Fruit fly (Drosophila melanogaster) whole organism, embryonic: ENCODE results near the gene Arpc1.

Experiments
- Aef1 ChIP-seq: fragments of 200-800 bp; sonication (Bioruptor generic); IDR thresholded peaks from 3 replicates; pipeline ENCODE4 v1.3.6; 2022; ENCODE audit warnings: missing biosample characterization, missing genetic modification characterization
- B-H2 ChIP-seq: fragments of 200-800 bp; sonication (Bioruptor generic); optimal IDR thresholded peaks from 2 replicates; lab custom pipeline; 2018; ENCODE audit warnings: missing biosample characterization, mild to moderate bottlenecking, missing genetic modification characterization
- C15 ChIP-seq: fragments of 200-800 bp; sonication (Bioruptor generic); IDR thresholded peaks from 3 replicates; pipeline ENCODE4 v1.3.6; 2022; ENCODE audit warnings: missing biosample characterization, missing genetic modification characterization
- CG10274 ChIP-seq: fragments of 200-800 bp; sonication (Bioruptor generic); optimal IDR thresholded peaks from 3 replicates; lab custom pipeline; 2017; ENCODE audit warnings: missing biosample characterization, mild to moderate bottlenecking, missing genetic modification characterization
- CG10462 ChIP-seq: fragments of 200-800 bp; sonication (Bioruptor generic); optimal IDR thresholded peaks from 2 replicates; lab custom pipeline; 2016; ENCODE audit warnings: missing biosample characterization, missing genetic modification characterization
- CG11247 ChIP-seq: fragments of 200-800 bp; sonication (Bioruptor generic); IDR thresholded peaks from 2 replicates; pipeline ENCODE4 v1.3.6; 2022; ENCODE audit warnings: missing biosample characterization, missing genetic modification characterization
- CG12155 ChIP-seq: fragments of 200-800 bp; sonication (Bioruptor generic); optimal IDR thresholded peaks from 3 replicates; lab custom pipeline; 2016; ENCODE audit warnings: missing biosample characterization, missing genetic modification characterization
- CG12236 ChIP-seq: fragments of 200-800 bp; sonication (Bioruptor generic); optimal IDR thresholded peaks from 2 replicates; lab custom pipeline; 2016; ENCODE audit warnings: missing biosample characterization, missing genetic modification characterization
- CG12391 ChIP-seq: fragments of 200-800 bp; sonication (Bioruptor generic); optimal IDR thresholded peaks from 3 replicates; lab custom pipeline; 2018; ENCODE audit warnings: missing biosample characterization, mild to moderate bottlenecking, missing genetic modification characterization, moderate library complexity
- CG1529 ChIP-seq: fragments of 200-800 bp; sonication (Bioruptor generic); optimal IDR thresholded peaks from 3 replicates; lab custom pipeline; 2018; ENCODE audit warnings: missing biosample characterization, missing genetic modification characterization
- CG17186 ChIP-seq: fragments of 200-800 bp; sonication (Bioruptor generic); optimal IDR thresholded peaks from 3 replicates; lab custom pipeline; 2017; ENCODE audit warnings: missing biosample characterization, missing genetic modification reagents, missing genetic modification characterization
- CG18262 ChIP-seq: fragments of 200-800 bp; optimal IDR thresholded peaks from 3 replicates; lab custom pipeline; 2019; ENCODE audit warnings: missing biosample characterization, mild to moderate bottlenecking, missing genetic modification characterization, moderate library complexity
- CG31365 ChIP-seq: fragments of 200-800 bp; sonication (Bioruptor generic); optimal IDR thresholded peaks from 2 replicates; lab custom pipeline; 2018; ENCODE audit warnings: missing biosample characterization, mild to moderate bottlenecking, missing genetic modification characterization
- CG32772 ChIP-seq: fragments of 200-800 bp; sonication (Bioruptor generic); IDR thresholded peaks from 2 replicates; pipeline ENCODE4 v1.3.6; 2022; ENCODE audit warnings: missing biosample characterization, missing genetic modification characterization
- CG33213 ChIP-seq: fragments of 200-800 bp; sonication (Bioruptor generic); optimal IDR thresholded peaks from 3 replicates; lab custom pipeline; 2016; ENCODE audit warnings: missing biosample characterization, missing genetic modification characterization
- CG42726 ChIP-seq: fragments of 200-800 bp; sonication (Bioruptor generic); IDR thresholded peaks from 2 replicates; pipeline ENCODE4 v1.3.6; 2022; ENCODE audit warnings: missing biosample characterization, missing genetic modification characterization; ENCODE audit not compliant: partially characterized antibody
- CG4707 ChIP-seq: fragments of 200-800 bp; sonication (Bioruptor generic); optimal IDR thresholded peaks from 2 replicates; lab custom pipeline; 2018; ENCODE audit warnings: missing biosample characterization, mild to moderate bottlenecking, missing genetic modification characterization, moderate library complexity
- CG5953 ChIP-seq: fragments of 200-800 bp; sonication (Bioruptor generic); IDR thresholded peaks from 2 replicates; pipeline ENCODE4 v1.3.6; 2022; ENCODE audit warnings: missing biosample characterization, missing genetic modification characterization
- CG6683 ChIP-seq: fragments of 200-800 bp; sonication (Bioruptor generic); optimal IDR thresholded peaks from 2 replicates; lab custom pipeline; 2017; ENCODE audit warnings: missing biosample characterization, mild to moderate bottlenecking, missing genetic modification characterization, missing genetic modification reagents
- CG8290 ChIP-seq, 3 experiments: fragments of 200-800 bp; sonication (Bioruptor generic); optimal IDR thresholded peaks; 2 replicates each; lab custom pipeline; 2016 to 2019; ENCODE audit warnings: missing biosample characterization in 3 of 3, missing genetic modification characterization in 3 of 3, mild to moderate bottlenecking in 2 of 3, moderate library complexity in 1 of 3
- CG8388 ChIP-seq: fragments of 200-800 bp; sonication (Bioruptor generic); optimal IDR thresholded peaks from 2 replicates; lab custom pipeline; 2019; ENCODE audit warnings: missing biosample characterization, mild to moderate bottlenecking, missing genetic modification characterization, moderate library complexity
- CG9609 ChIP-seq: fragments of 200-800 bp; sonication (Bioruptor generic); optimal IDR thresholded peaks from 3 replicates; lab custom pipeline; 2016; ENCODE audit warnings: missing biosample characterization, missing genetic modification characterization
- Dip2 ChIP-seq: fragments of 200-800 bp; sonication (Bioruptor generic); IDR thresholded peaks from 2 replicates; pipeline ENCODE4 v1.3.6; 2022; ENCODE audit warnings: missing biosample characterization, missing genetic modification characterization
- HHEX ChIP-seq: fragments of 200-800 bp; sonication (Bioruptor generic); optimal IDR thresholded peaks from 3 replicates; lab custom pipeline; 2017; ENCODE audit warnings: missing biosample characterization, mild to moderate bottlenecking, missing genetic modification characterization, missing genetic modification reagents
- Lpt ChIP-seq: fragments of >200 bp; optimal IDR thresholded peaks from 2 replicates; lab custom pipeline; 2018; ENCODE audit warnings: missing biosample characterization, missing genetic modification characterization
- NK7.1 ChIP-seq: fragments of 200-800 bp; sonication (Bioruptor generic); optimal IDR thresholded peaks from 3 replicates; lab custom pipeline; 2016; ENCODE audit warnings: missing biosample characterization, missing genetic modification characterization
- Trl ChIP-seq, 3 experiments: fragments of >200 bp in 2 of 3; fragments of 200-800 bp in 1 of 3; sonication (Bioruptor generic) in 1 of 3; optimal IDR thresholded peaks; 2 replicates in 1 of 3; 3 replicates in 2 of 3; lab custom pipeline; 2016 to 2017; ENCODE audit warnings: missing biosample characterization in 1 of 3, missing genetic modification characterization in 1 of 3
- Vsx1 ChIP-seq: fragments of 200-800 bp; sonication (Bioruptor generic); optimal IDR thresholded peaks from 2 replicates; lab custom pipeline; 2017; ENCODE audit warnings: missing biosample characterization, mild to moderate bottlenecking, missing genetic modification characterization, missing genetic modification reagents
- ab ChIP-seq: fragments of 200-800 bp; sonication (Bioruptor generic); optimal IDR thresholded peaks from 2 replicates; lab custom pipeline; 2016; ENCODE audit warnings: missing biosample characterization, missing genetic modification characterization
- aop ChIP-seq: fragments of 200-800 bp; sonication (Bioruptor generic); IDR thresholded peaks from 2 replicates; pipeline ENCODE4 v1.3.6; 2022; ENCODE audit warnings: missing biosample characterization, missing genetic modification characterization
- bbx ChIP-seq: fragments of 200-800 bp; sonication (Bioruptor generic); IDR thresholded peaks from 2 replicates; pipeline ENCODE4 v1.3.6; 2022; ENCODE audit warnings: missing biosample characterization, missing genetic modification characterization; ENCODE audit not compliant: partially characterized antibody
- bigmax ChIP-seq: fragments of 200-800 bp; sonication (Bioruptor generic); optimal IDR thresholded peaks from 2 replicates; lab custom pipeline; 2018; ENCODE audit warnings: missing biosample characterization, mild to moderate bottlenecking, missing genetic modification characterization
- btn ChIP-seq: fragments of 200-800 bp; sonication (Bioruptor generic); optimal IDR thresholded peaks from 2 replicates; lab custom pipeline; 2016; ENCODE audit warnings: missing biosample characterization, missing genetic modification characterization
- cato ChIP-seq: fragments of 200-800 bp; sonication (Bioruptor generic); optimal IDR thresholded peaks from 2 replicates; lab custom pipeline; 2016; ENCODE audit warnings: missing biosample characterization, missing genetic modification characterization, borderline replicate concordance
- crp ChIP-seq, 2 experiments: fragments of 200-800 bp; sonication (Bioruptor generic); optimal IDR thresholded peaks; 2 replicates in 1 of 2; 3 replicates in 1 of 2; lab custom pipeline; 2017; ENCODE audit warnings: missing biosample characterization in 2 of 2, missing genetic modification characterization in 2 of 2, mild to moderate bottlenecking in 1 of 2, moderate library complexity in 1 of 2
- dmrt11E ChIP-seq: fragments of 200-800 bp; sonication (Bioruptor generic); optimal IDR thresholded peaks from 3 replicates; lab custom pipeline; 2018; ENCODE audit warnings: missing biosample characterization, mild to moderate bottlenecking, missing genetic modification characterization, moderate library complexity
- gcm ChIP-seq: fragments of 200-800 bp; sonication (Bioruptor generic); optimal IDR thresholded peaks from 2 replicates; lab custom pipeline; 2019; ENCODE audit warnings: missing biosample characterization, mild to moderate bottlenecking, missing genetic modification characterization, moderate library complexity
- kay ChIP-seq: fragments of 200-800 bp; sonication (Bioruptor generic); optimal IDR thresholded peaks from 2 replicates; lab custom pipeline; 2016; ENCODE audit warnings: missing biosample characterization, missing genetic modification characterization
- pan ChIP-seq, 4 experiments: fragments of >200 bp in 3 of 4; fragments of 200-800 bp in 1 of 4; sonication (Bioruptor generic) in 1 of 4; optimal IDR thresholded peaks in 3 of 4; IDR thresholded peaks in 1 of 4; 2 replicates each; pipeline versions ENCODE4 v1.3.6 to Lab custom; 2017 to 2022; ENCODE audit warnings: missing biosample characterization in 2 of 4, missing genetic modification characterization in 2 of 4, mixed read lengths in 1 of 4
- pnt ChIP-seq: fragments of 200-800 bp; sonication (Bioruptor generic); optimal IDR thresholded peaks from 3 replicates; lab custom pipeline; 2016; ENCODE audit warnings: missing biosample characterization, missing genetic modification characterization
- salm ChIP-seq: fragments of 200-800 bp; sonication (Bioruptor generic); optimal IDR thresholded peaks from 2 replicates; lab custom pipeline; 2018; ENCODE audit warnings: missing biosample characterization, mild to moderate bottlenecking, missing genetic modification characterization
- sd ChIP-seq: fragments of 200-800 bp; sonication (Bioruptor generic); optimal IDR thresholded peaks from 3 replicates; lab custom pipeline; 2018; ENCODE audit warnings: missing biosample characterization, mild to moderate bottlenecking, missing genetic modification characterization, moderate library complexity
- slbo ChIP-seq: fragments of 200-800 bp; sonication (Bioruptor generic); IDR thresholded peaks from 2 replicates; pipeline ENCODE4 v1.3.6; 2022; ENCODE audit warnings: missing biosample characterization, missing genetic modification characterization
- sr ChIP-seq: fragments of 200-800 bp; sonication (Bioruptor generic); IDR thresholded peaks from 3 replicates; pipeline ENCODE4 v1.3.6; 2022; ENCODE audit warnings: missing biosample characterization, missing genetic modification characterization
- wdn ChIP-seq: fragments of 200-800 bp; sonication (Bioruptor generic); IDR thresholded peaks from 2 replicates; pipeline ENCODE4 v1.3.6; 2022; ENCODE audit warnings: missing biosample characterization, missing genetic modification characterization
- yki ChIP-seq: fragments of >200 bp; optimal IDR thresholded peaks from 3 replicates; lab custom pipeline; 2018
- z ChIP-seq: fragments of 200-800 bp; sonication (Bioruptor generic); IDR thresholded peaks from 3 replicates; pipeline ENCODE4 v1.3.6; 2022; ENCODE audit warnings: missing biosample characterization, missing genetic modification characterization

Gene Arpc1

DNA sequence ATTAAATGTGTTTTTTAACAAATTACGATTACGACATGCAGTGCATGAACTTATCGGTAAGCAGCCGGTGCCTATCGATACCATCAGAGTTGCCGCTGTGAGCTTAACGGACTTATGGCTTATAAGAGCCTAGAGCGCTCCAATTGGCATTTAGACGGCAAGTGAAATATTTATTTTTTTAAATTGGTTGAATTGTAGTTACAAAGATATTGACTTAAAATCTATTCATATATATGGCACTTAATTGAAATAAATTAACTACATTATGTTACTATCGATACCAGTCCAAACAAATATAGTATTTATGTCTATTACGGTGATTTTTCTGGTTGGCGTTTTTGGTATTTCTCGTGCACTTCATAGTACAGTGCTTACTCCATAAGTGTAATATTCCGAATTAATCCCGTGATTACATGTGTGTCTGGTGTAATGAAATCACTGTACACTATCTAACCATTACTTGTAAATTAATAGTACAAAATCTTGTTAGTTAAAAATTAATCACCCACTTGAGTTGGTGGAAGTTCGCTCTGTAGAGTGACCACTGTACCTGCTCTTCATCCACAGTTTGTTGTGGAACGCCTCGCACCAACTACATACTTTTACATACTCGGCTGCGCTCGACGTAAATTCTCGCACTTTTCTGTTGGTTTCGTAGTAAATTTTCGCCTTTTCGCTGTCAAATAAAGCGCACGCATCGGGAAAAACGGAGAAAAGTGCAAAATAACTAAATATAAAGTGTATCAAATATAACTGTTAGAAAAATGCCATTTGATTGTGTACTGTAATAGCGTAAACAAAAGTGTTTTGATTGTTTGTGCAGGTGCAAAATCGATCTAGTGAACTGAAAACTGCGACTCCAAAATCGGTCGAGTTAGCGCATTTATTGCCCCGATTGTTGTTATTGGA, 5.7 kb upstream of the Arpc1 start, which contains the start of the genes mRpS23 and CenG1A (continued):
- TF ChIP-seq Trl (optimal IDR thresholded peaks at IDR 0.05; lab: Kevin White, UChicago) (no peak), Trl (GFP tag; optimal IDR thresholded peaks at IDR 0.05; lab: Kevin White, UChicago) (peak; percentile 100), slbo (peak; percentile 100), CG5953 (GFP tag; lab: Robert Waterston, UW) (peak; percentile 100), NK7.1 (GFP tag; lab: Kevin White, UChicago) (peak; percentile 99), CG12155 (GFP tag; lab: Kevin White, UChicago) (peak; percentile 99), wdn (GFP tag; lab: Robert Waterston, UW) (peak; percentile 100), bigmax (GFP tag; lab: Kevin White, UChicago) (peak; percentile 89), sd (tag; lab: Kevin White, UChicago) (peak; percentile 99), kay (GFP tag; lab: Kevin White, UChicago) (peak; percentile 99), CG6683 (GFP tag; lab: Kevin White, UChicago) (peak; percentile 98), CG8290 (GFP tag; optimal IDR thresholded peaks at IDR 0.05; lab: Kevin White, UChicago) (peak; percentile 99), CG8290 (tag; optimal IDR thresholded peaks at IDR 0.05; lab: Kevin White, UChicago) (peak; percentile 98 to 100), cato (GFP tag; lab: Kevin White, UChicago) (peak; percentile 100), CG1529 (GFP tag; lab: Kevin White, UChicago) (peak; percentile 100), CG4707 (GFP tag; lab: Kevin White, UChicago) (peak; percentile 99), yki (lab: Kevin White, UChicago) (peak; percentile 10), Aef1 (GFP tag; lab: Robert Waterston, UW) (peak; percentile 100), Vsx1 (GFP tag; lab: Kevin White, UChicago) (peak; percentile 99), CG9609 (GFP tag; lab: Kevin White, UChicago) (peak; percentile 100), dmrt11E (tag; lab: Kevin White, UChicago) (peak; percentile 99), pnt (GFP tag; lab: Kevin White, UChicago) (peak; percentile 100), C15 (peak; percentile 100), ab (GFP tag; lab: Kevin White, UChicago) (peak; percentile 99), CG18262 (tag; lab: Kevin White, UChicago) (peak; percentile 100), CG10274 (GFP tag; lab: Kevin White, UChicago) (peak; percentile 97), CG12236 (GFP tag; lab: Kevin White, UChicago) (peak; percentile 99), gcm (GFP tag; lab: Kevin White, UChicago) (peak; percentile 100), sr (GFP tag; lab: Robert Waterston, UW) (peak; percentile 100), crp (GFP tag; optimal IDR thresholded peaks at IDR 0.05; lab: Kevin White, UChicago) (peak; percentile 52 to 78), CG31365 (tag; lab: Kevin White, UChicago) (peak; percentile 97), btn (GFP tag; lab: Kevin White, UChicago) (peak; percentile 99), CG17186 (GFP tag; lab: Kevin White, UChicago) (peak; percentile 98), CG42726 (GFP tag; lab: Robert Waterston, UW) (peak; percentile 64), salm (peak; percentile 100), CG10462 (GFP tag; lab: Kevin White, UChicago) (peak; percentile 99), Lpt (GFP tag; lab: Kevin White, UChicago) (no peak), pan (optimal IDR thresholded peaks at IDR 0.05; lab: Kevin White, UChicago) (no peak), pan (GFP tag; optimal IDR thresholded peaks at IDR 0.05 in 1 of 2, IDR thresholded peaks at IDR 0.05 in 1 of 2) (peak in 1 of 2 experiments; percentile 100), B-H2 (peak; percentile 99), CG32772 (peak; percentile 100), aop (peak; percentile 99), CG11247 (GFP tag; lab: Robert Waterston, UW) (peak; percentile 100), bbx (GFP tag; lab: Robert Waterston, UW) (peak; percentile 64; the same call in 1 of the 2 replicates), CG33213 (GFP tag; lab: Kevin White, UChicago) (peak; percentile 100), CG8388 (GFP tag; lab: Kevin White, UChicago) (peak; percentile 100), z (peak; percentile 88), CG12391 (tag; lab: Kevin White, UChicago) (peak; percentile 100), HHEX (GFP tag; lab: Kevin White, UChicago) (peak; percentile 100), Dip2 (GFP tag; lab: Robert Waterston, UW) (peak; percentile 85)
